Worm (Caenorhabditis elegans) whole organism, L4 larva: Measurements from ENCODE around the gene npp-10.

Experiments
- Y5F2A.4 ChIP-seq: fragments of 200-800 bp; sonication (Bioruptor generic); optimal IDR thresholded peaks from 2 replicates; lab custom pipeline; 2018; ENCODE audit warnings: mild to moderate bottlenecking, missing genetic modification characterization, missing compliant biosample characterization
- fos-1 ChIP-seq: fragments of 150-350 bp; optimal IDR thresholded peaks from 2 replicates; lab custom pipeline; 2014; ENCODE audit warnings: missing biosample characterization, missing genetic modification characterization
- lin-1 ChIP-seq: fragments of 200-800 bp; sonication (Bioruptor generic); IDR thresholded peaks from 2 replicates; pipeline ENCODE4 v1.3.6; 2022; ENCODE audit warnings: missing genetic modification reagents, missing genetic modification characterization, missing compliant biosample characterization
- mep-1 ChIP-seq: fragments of 150-350 bp; sonication (generic microtip); optimal IDR thresholded peaks from 3 replicates; lab custom pipeline; 2014; ENCODE audit warnings: missing biosample characterization, missing genetic modification characterization
- rbr-2 ChIP-seq: sonication (generic microtip); optimal IDR thresholded peaks from 2 replicates; lab custom pipeline; 2016; ENCODE audit warnings: missing genotype, missing genetic modification characterization, missing compliant biosample characterization
- sdz-12 ChIP-seq: fragments of 200-800 bp; sonication (Bioruptor generic); optimal IDR thresholded peaks from 2 replicates; lab custom pipeline; 2018; ENCODE audit warnings: mild to moderate bottlenecking, missing genetic modification characterization, missing compliant biosample characterization
- snpc-1.2 ChIP-seq: fragments of 200-800 bp; sonication (Bioruptor generic); IDR thresholded peaks from 2 replicates; pipeline ENCODE4 v1.3.6; 2022; ENCODE audit warnings: missing genetic modification reagents, missing genetic modification characterization, missing compliant biosample characterization
- zfp-2 ChIP-seq: sonication (generic microtip); optimal IDR thresholded peaks from 2 replicates; lab custom pipeline; 2016; ENCODE audit warnings: mild to moderate bottlenecking, missing genetic modification characterization, missing compliant biosample characterization
- zip-11 ChIP-seq: fragments of 200-800 bp; sonication (Bioruptor generic); IDR thresholded peaks from 2 replicates; pipeline ENCODE4 v1.3.6; 2022; ENCODE audit warnings: missing genetic modification characterization, missing compliant biosample characterization

- TF ChIP-seq lin-1 (GFP tag; lab: Robert Waterston, UW) (no peak), Y5F2A.4 (no peak), rbr-2 (no peak), snpc-1.2 (GFP tag; lab: Robert Waterston, UW) (no peak), zip-11 (GFP tag; lab: Robert Waterston, UW) (no peak), fos-1 (tag; lab: Kevin White, UChicago) (no peak), sdz-12 (GFP tag; lab: Kevin White, UChicago) (no peak), mep-1 (tag; lab: Kevin White, UChicago) (no peak), zfp-2 (tag; lab: Kevin White, UChicago) (no peak)
Measured at ce11 chrIII:6006453-6006852, 12.9 kb downstream of the npp-10 start.
